Worm (Caenorhabditis elegans): ENCODE measurements around the gene F53B1.9.

Gene F53B1.9

ce11 chrX:2163084-2163483, 31.4 kb upstream of the F53B1.9 start, which contains the start of gene pdf-2:
pdf-2 (plus strand) TSS chrX:2163384.
- no peak for TF ChIP-seq elt-3 (tag; optimal IDR thresholded peaks at IDR 0.05)
- TF ChIP-seq mls-2 (tag; optimal IDR thresholded peaks at IDR 0.05): no peak
- TF ChIP-seq sem-2 (GFP tag; optimal IDR thresholded peaks at IDR 0.05): no peak
- TF ChIP-seq pha-4 (tag; optimal IDR thresholded peaks at IDR 0.05): no peak
- no peak for TF ChIP-seq tbx-8 (GFP tag; optimal IDR thresholded peaks at IDR 0.05)
- no peak for TF ChIP-seq flh-1 (GFP tag; optimal IDR thresholded peaks at IDR 0.05)
- TF ChIP-seq nhr-28 (tag; optimal IDR thresholded peaks at IDR 0.05): no peak
- no peak for TF ChIP-seq drap-1 (GFP tag; optimal IDR thresholded peaks at IDR 0.05)
- no peak for TF ChIP-seq nhr-2 (tag; optimal IDR thresholded peaks at IDR 0.05)
- no peak for TF ChIP-seq nhr-12 (tag; optimal IDR thresholded peaks at IDR 0.05)
- TF ChIP-seq zip-8 (tag; optimal IDR thresholded peaks at IDR 0.05): no peak
- no peak for TF ChIP-seq nhr-237 (tag; optimal IDR thresholded peaks at IDR 0.05)
- no peak for TF ChIP-seq ceh-83 (GFP tag; optimal IDR thresholded peaks at IDR 0.05)

DNA sequence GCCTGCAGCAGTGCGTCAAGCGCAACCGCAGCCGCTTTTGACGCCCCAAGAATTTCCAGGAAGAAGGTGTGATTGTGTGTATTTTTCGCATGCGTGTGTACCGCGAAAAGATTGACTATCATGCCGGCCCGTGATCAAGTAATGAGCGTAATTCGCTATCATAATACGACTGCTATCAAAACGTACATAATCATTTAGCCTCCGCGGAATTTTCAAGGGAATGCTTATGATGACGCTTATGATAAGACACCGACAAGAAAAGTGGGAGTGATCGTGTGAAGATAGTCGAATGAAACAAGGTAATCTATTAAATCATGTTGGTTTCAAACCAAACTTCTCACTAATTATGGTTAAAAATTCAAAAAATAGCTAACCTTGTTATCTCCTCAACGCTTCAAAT, 26.2 kb upstream of the F53B1.9 start:
- TF ChIP-seq nhr-76 (tag; optimal IDR thresholded peaks at IDR 0.05) (no peak), snpc-4 (tag; optimal IDR thresholded peaks at IDR 0.05) (no peak), blmp-1 (tag; optimal IDR thresholded peaks at IDR 0.05) (no peak), mab-5 (tag; optimal IDR thresholded peaks at IDR 0.05) (no peak), sptf-1 (tag; optimal IDR thresholded peaks at IDR 0.05) (no peak), ces-1 (GFP tag; optimal IDR thresholded peaks at IDR 0.05) (no peak), hlh-1 (tag; optimal IDR thresholded peaks at IDR 0.05) (no peak), cnd-1 (tag; optimal IDR thresholded peaks at IDR 0.05) (no peak), zip-8 (tag; optimal IDR thresholded peaks at IDR 0.05) (no peak), elt-1 (tag; optimal IDR thresholded peaks at IDR 0.05; ENCODE audit: borderline replicate concordance, insufficient read depth) (no peak), ceh-39 (tag; optimal IDR thresholded peaks at IDR 0.05) (no peak)

- TF ChIP-seq unc-39 (tag; optimal IDR thresholded peaks at IDR 0.05): no peak
- TF ChIP-seq blmp-1 (tag; optimal IDR thresholded peaks at IDR 0.05): peak; percentile 19
- peak; percentile 47 for TF ChIP-seq zip-8 (tag; optimal IDR thresholded peaks at IDR 0.05)
These were observed 22.1 kb upstream of the F53B1.9 start for ce11 chrX:2153780-2154179.

DNA sequence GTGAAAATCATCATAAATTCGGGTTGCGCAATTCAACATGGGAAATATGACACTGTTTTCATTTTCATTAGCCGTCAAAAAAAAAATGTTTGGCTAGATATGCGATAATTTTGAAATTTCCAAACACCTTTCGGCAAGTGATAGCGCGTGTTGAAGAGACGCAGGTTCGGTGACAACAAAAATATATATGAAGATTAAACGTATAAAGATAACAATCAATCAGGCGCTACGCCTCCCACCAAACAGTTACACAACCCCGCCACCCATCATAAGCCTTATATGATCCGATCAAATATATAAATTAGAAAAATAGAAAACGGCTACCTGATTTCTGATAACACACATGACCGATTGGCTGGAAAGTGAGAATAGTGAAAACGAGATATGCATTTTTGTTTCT, 20.4 kb upstream of the F53B1.9 start:
- TF ChIP-seq nhr-76 (tag; optimal IDR thresholded peaks at IDR 0.05) (no peak), M03D4.4 (tag; optimal IDR thresholded peaks at IDR 0.05) (no peak), ceh-43 (GFP tag; optimal IDR thresholded peaks at IDR 0.05) (no peak), elt-1 (tag; optimal IDR thresholded peaks at IDR 0.05; ENCODE audit: borderline replicate concordance, insufficient read depth) (peak; percentile 85), flh-1 (GFP tag; optimal IDR thresholded peaks at IDR 0.05) (no peak), ham-2 (GFP tag; optimal IDR thresholded peaks at IDR 0.05) (peak; percentile 47), nhr-28 (tag; optimal IDR thresholded peaks at IDR 0.05) (no peak), elt-3 (tag; optimal IDR thresholded peaks at IDR 0.05) (no peak), mls-2 (tag; optimal IDR thresholded peaks at IDR 0.05) (no peak), nhr-237 (tag; optimal IDR thresholded peaks at IDR 0.05) (no peak), nhr-12 (tag; optimal IDR thresholded peaks at IDR 0.05) (no peak)

- TF ChIP-seq unc-120 (tag; optimal IDR thresholded peaks at IDR 0.05; ENCODE audit: poor library complexity, severe bottlenecking) (no peak), drap-1 (GFP tag; optimal IDR thresholded peaks at IDR 0.05) (no peak), nhr-28 (tag; optimal IDR thresholded peaks at IDR 0.05) (no peak), lin-13 (tag; optimal IDR thresholded peaks at IDR 0.05) (no peak), mep-1 (tag; optimal IDR thresholded peaks at IDR 0.05) (no peak), lsy-2 (tag; optimal IDR thresholded peaks at IDR 0.05) (no peak), snpc-4 (tag; optimal IDR thresholded peaks at IDR 0.05) (no peak), unc-62 (GFP tag; optimal IDR thresholded peaks at IDR 0.05) (no peak), flh-1 (GFP tag; optimal IDR thresholded peaks at IDR 0.05) (no peak), cnd-1 (tag; optimal IDR thresholded peaks at IDR 0.05) (no peak)
These were observed 18.4 kb upstream of the F53B1.9 start, which contains the start of gene npax-2 for ce11 chrX:2150006-2150405. npax-2 (minus strand) TSS chrX:2150106.

Measured in whole organism, mixed stage, embryonic.